Fruit fly (Drosophila melanogaster) whole organism, pupa: ENCODE results near the gene ZnT86D.
A peak's percentile ranks its signal among the peaks of the same experiment; 100 is the strongest.

Experiments
- CG10348 ChIP-seq: fragments of 200-800 bp; sonication (Bioruptor generic); IDR thresholded peaks from 2 replicates; pipeline ENCODE4 v1.3.6; 2022; ENCODE audit warnings: missing biosample characterization, missing genetic modification characterization
- CG12605 ChIP-seq: fragments of 200-800 bp; sonication (Bioruptor generic); IDR thresholded peaks from 2 replicates; pipeline ENCODE4 v1.3.6; 2022; ENCODE audit warnings: missing biosample characterization, missing genetic modification characterization
- CG13204 ChIP-seq: fragments of 200-800 bp; sonication (Bioruptor generic); optimal IDR thresholded peaks from 2 replicates; lab custom pipeline; 2018; ENCODE audit warnings: missing biosample characterization, mild to moderate bottlenecking, missing genetic modification characterization, moderate library complexity
- CG14655 ChIP-seq: fragments of 200-800 bp; sonication (Bioruptor generic); optimal IDR thresholded peaks from 3 replicates; lab custom pipeline; 2017; ENCODE audit warnings: mild to moderate bottlenecking, missing biosample characterization, missing genetic modification reagents, missing genetic modification characterization
- CG15710 ChIP-seq: fragments of 200-800 bp; sonication (Bioruptor generic); optimal IDR thresholded peaks from 2 replicates; lab custom pipeline; 2018; ENCODE audit warnings: missing biosample characterization, mild to moderate bottlenecking, missing genetic modification characterization, moderate library complexity
- CG17806 ChIP-seq: fragments of 200-800 bp; sonication (Bioruptor generic); optimal IDR thresholded peaks from 2 replicates; lab custom pipeline; 2018; ENCODE audit warnings: missing biosample characterization, mild to moderate bottlenecking, missing genetic modification characterization, moderate library complexity
- CG32121 ChIP-seq: fragments of 200-800 bp; sonication (Bioruptor generic); IDR thresholded peaks from 2 replicates; pipeline ENCODE4 v1.3.6; 2022; ENCODE audit warnings: missing biosample characterization, missing genetic modification characterization
- CG34367 ChIP-seq: fragments of 200-800 bp; sonication (Bioruptor generic); optimal IDR thresholded peaks from 2 replicates; lab custom pipeline; 2018; ENCODE audit warnings: missing biosample characterization, mild to moderate bottlenecking, missing genetic modification characterization
- CG4496 ChIP-seq: fragments of 200-800 bp; sonication (Bioruptor generic); IDR thresholded peaks from 3 replicates; pipeline ENCODE4 v1.3.6; 2022; ENCODE audit warnings: missing biosample characterization, missing genetic modification characterization
- CG8159 ChIP-seq: fragments of 200-800 bp; sonication (Bioruptor generic); optimal IDR thresholded peaks from 3 replicates; lab custom pipeline; 2018; ENCODE audit warnings: missing biosample characterization, mild to moderate bottlenecking, missing genetic modification characterization, moderate library complexity
- CG8301 ChIP-seq: fragments of 200-800 bp; sonication (Bioruptor generic); optimal IDR thresholded peaks from 2 replicates; lab custom pipeline; 2018; ENCODE audit warnings: missing biosample characterization, mild to moderate bottlenecking, missing genetic modification characterization
- CG9948 ChIP-seq: fragments of 200-800 bp; sonication (Bioruptor generic); optimal IDR thresholded peaks from 2 replicates; lab custom pipeline; 2018; ENCODE audit warnings: missing biosample characterization, mild to moderate bottlenecking, missing genetic modification characterization, moderate library complexity
- D1 ChIP-seq: fragments of 200-800 bp; sonication (Bioruptor generic); optimal IDR thresholded peaks from 2 replicates; lab custom pipeline; 2018; ENCODE audit warnings: missing biosample characterization, mild to moderate bottlenecking, missing genetic modification characterization, moderate library complexity
- EcR ChIP-seq: fragments of 200-800 bp; sonication (Bioruptor generic); optimal IDR thresholded peaks from 3 replicates; lab custom pipeline; 2019; ENCODE audit warnings: missing biosample characterization, missing genetic modification characterization, mild to moderate bottlenecking, moderate library complexity, missing genetic modification reagents
- Ets98B ChIP-seq: fragments of 200-800 bp; sonication (Bioruptor generic); IDR thresholded peaks from 2 replicates; pipeline ENCODE4 v1.3.6; 2022; ENCODE audit warnings: missing biosample characterization, missing genetic modification characterization
- Pif1A ChIP-seq: fragments of 200-800 bp; sonication (Bioruptor generic); optimal IDR thresholded peaks from 3 replicates; lab custom pipeline; 2016; ENCODE audit warnings: missing biosample characterization, missing genetic modification characterization
- Pif1B ChIP-seq: fragments of 200-800 bp; sonication (Bioruptor generic); optimal IDR thresholded peaks from 3 replicates; lab custom pipeline; 2016; ENCODE audit warnings: missing biosample characterization, missing genetic modification characterization
- Snoo ChIP-seq: fragments of 200-800 bp; sonication (Bioruptor generic); optimal IDR thresholded peaks from 3 replicates; lab custom pipeline; 2017; ENCODE audit warnings: missing biosample characterization, mild to moderate bottlenecking, missing genetic modification characterization, inconsistent platforms
- fd96Ca ChIP-seq: fragments of 200-800 bp; sonication (Bioruptor generic); IDR thresholded peaks from 3 replicates; pipeline ENCODE4 v1.3.6; 2022; ENCODE audit warnings: missing biosample characterization, missing genetic modification characterization
- gl ChIP-seq: fragments of 200-800 bp; sonication (Bioruptor generic); optimal IDR thresholded peaks from 2 replicates; lab custom pipeline; 2018; ENCODE audit warnings: missing biosample characterization, mild to moderate bottlenecking, missing genetic modification characterization
- rn ChIP-seq: fragments of 200-800 bp; sonication (Bioruptor generic); IDR thresholded peaks from 2 replicates; pipeline ENCODE4 v1.3.6; 2022; ENCODE audit warnings: missing biosample characterization, missing genetic modification characterization

ZnT86D gene

DNA sequence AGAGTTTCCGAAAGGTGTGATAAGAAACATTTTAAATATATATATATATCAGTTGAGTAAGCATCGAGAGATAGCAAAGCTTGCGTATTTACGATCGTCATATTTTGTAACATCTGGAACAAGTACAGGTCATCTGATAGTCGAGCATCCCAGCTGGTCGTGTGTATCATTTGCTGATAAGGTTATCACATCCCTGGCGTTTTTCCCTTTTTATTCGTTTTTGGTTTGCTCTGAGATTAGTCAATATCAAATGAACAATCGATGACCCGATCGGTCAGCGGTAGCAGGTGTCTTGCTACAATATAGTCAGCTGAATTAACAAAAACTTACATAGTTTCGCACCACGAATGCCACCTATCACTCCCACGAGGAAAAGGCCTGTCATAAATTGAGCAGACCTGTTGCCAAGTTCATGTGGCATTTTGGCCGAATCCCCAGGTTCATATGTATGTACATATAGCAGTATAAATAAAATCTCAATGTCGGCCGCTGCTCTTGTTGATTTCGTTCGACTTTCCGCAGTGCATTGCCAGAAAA, 13.4 kb downstream of the ZnT86D start:
- no peak for TF ChIP-seq CG12605 (GFP tag; lab: Robert Waterston, UW)
- TF ChIP-seq fd96Ca (GFP tag; lab: Robert Waterston, UW) = peak; percentile 71; the same call in 2 of the 3 replicates
- peak; percentile 62 for TF ChIP-seq Snoo
- TF ChIP-seq EcR = no peak
- peak; percentile 49 for TF ChIP-seq CG15710 (tag; lab: Kevin White, UChicago)
- peak; percentile 67 for TF ChIP-seq CG32121 (GFP tag; lab: Robert Waterston, UW)
- no peak for TF ChIP-seq D1 (tag; lab: Kevin White, UChicago)
- TF ChIP-seq Pif1B (GFP tag; lab: Kevin White, UChicago) = peak; percentile 80
- TF ChIP-seq CG14655 (GFP tag; lab: Kevin White, UChicago) = peak; percentile 67
- TF ChIP-seq CG34367 = peak; percentile 24
- no peak for TF ChIP-seq rn (GFP tag; lab: Robert Waterston, UW)
- peak; percentile 50 for TF ChIP-seq CG9948 (tag; lab: Kevin White, UChicago)
- peak; percentile 67 for TF ChIP-seq CG8159 (tag; lab: Kevin White, UChicago)
- peak; percentile 81 for TF ChIP-seq Pif1A (GFP tag; lab: Kevin White, UChicago)
- TF ChIP-seq Ets98B (GFP tag; lab: Robert Waterston, UW) = peak; percentile 57; the same call in 1 of the 2 replicates
- no peak for TF ChIP-seq gl (tag; lab: Kevin White, UChicago)
- no peak for TF ChIP-seq CG10348
- peak; percentile 57 for TF ChIP-seq CG8301
- TF ChIP-seq CG17806 = peak; percentile 64
- TF ChIP-seq CG4496 (GFP tag; lab: Robert Waterston, UW) = peak; percentile 65; the same call in 2 of the 3 replicates
- TF ChIP-seq CG13204 = no peak

DNA sequence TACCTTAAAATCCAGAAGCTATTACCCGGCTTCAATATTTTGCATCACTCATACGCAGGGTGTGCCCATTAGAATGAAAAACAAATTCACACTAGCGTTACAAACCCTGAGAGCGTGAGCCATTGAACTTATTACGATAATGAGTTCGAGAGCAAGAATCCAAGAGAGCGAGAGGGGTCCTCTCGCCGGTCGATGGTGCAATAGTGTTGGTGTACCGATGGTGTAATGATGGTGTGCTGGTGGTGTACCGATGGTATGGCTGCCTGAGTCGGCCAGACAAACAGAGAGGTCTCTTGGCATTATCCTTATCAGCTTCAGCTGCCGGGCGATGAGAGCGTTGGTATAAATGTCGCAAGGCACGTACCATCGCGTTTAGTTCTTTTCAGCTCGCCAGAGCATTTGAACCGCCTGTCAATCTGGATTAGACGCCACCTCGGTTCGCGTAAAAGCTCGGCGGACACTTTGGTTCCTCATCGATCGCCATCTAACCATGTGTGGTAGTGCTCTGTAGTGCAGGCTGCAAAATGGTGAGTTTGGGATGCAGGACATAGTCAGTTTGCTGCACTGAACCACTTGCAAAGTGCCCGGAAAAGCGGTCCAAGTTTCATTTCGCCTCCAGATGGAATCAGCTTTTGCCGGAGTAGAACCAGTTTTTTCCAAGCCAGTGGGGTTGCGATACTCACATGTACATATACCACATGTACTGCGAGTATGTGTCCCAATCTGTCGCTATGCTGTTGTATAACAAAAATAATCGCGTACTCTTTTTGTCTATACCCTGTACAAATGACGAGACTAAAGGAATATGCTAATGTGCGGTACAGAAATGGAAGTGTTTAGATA, 14.1 kb downstream of the ZnT86D start:
- TF ChIP-seq Pif1A (GFP tag; lab: Kevin White, UChicago) = no peak
- no peak for TF ChIP-seq CG32121 (GFP tag; lab: Robert Waterston, UW)
- no peak for TF ChIP-seq CG8301
- TF ChIP-seq D1 (tag; lab: Kevin White, UChicago) = no peak
- TF ChIP-seq EcR = peak; percentile 94
- no peak for TF ChIP-seq CG10348

DNA sequence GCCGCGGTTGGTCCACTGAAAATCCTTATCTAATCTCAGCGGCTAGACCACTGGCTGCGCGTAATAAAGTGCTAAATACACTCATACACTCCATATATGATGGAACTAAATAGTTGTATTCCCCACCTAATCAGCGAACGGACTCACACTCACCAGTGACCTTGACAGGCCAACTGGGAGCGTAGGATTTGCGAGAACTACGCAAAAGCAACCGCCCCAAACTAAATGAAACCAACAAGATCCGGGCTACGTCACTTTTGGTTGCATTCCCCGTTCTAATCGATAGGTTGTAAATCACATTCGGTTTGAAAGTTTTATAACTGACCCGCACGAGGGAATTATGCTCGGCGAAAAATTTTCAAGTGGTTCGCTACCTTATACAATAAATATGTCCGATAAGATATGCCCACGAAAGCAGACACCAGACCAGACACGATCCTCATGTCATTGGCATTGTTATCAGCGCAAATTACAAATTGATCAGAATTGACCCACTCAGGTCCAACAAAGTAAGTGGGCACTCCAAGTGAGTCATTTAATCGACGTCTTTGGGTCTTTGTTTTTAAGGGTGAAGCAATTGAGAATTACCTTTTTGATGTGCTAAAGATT, 15.0 kb downstream of the ZnT86D start:
- no peak for TF ChIP-seq gl (tag; lab: Kevin White, UChicago)
- peak; percentile 29 for TF ChIP-seq Snoo

DNA sequence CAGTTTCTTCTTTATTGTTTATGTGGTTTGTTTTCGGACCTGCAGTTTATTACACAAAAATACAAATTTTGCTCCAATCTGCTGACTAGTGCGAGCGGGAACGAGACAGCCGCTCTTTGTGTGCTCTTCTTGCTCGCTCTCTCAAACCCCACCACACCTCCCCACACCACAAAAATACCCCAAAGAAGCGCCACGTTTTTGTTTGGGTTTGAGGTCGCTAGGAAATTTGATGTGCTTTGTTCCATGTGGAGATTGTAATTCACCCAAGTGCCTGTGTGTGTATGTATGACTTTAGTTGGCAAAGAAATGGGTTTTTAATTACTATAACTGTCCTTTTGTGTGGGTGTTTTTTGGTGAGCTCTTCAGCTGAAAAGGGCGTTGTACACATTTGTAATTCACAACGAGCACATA, 16.3 kb downstream of the ZnT86D start:
- TF ChIP-seq CG4496 (GFP tag; lab: Robert Waterston, UW) (0 out of 3 replicates have a peak, but pooled peaks have one; percentile 11), CG17806 (no peak), fd96Ca (GFP tag; lab: Robert Waterston, UW) (peak; percentile 47; the same call in 1 of the 3 replicates), CG32121 (GFP tag; lab: Robert Waterston, UW) (0 out of 2 replicates have a peak, but pooled peaks have one; percentile 14), EcR (no peak), CG12605 (GFP tag; lab: Robert Waterston, UW) (0 out of 2 replicates have a peak, but pooled peaks have one; percentile 35)

DNA sequence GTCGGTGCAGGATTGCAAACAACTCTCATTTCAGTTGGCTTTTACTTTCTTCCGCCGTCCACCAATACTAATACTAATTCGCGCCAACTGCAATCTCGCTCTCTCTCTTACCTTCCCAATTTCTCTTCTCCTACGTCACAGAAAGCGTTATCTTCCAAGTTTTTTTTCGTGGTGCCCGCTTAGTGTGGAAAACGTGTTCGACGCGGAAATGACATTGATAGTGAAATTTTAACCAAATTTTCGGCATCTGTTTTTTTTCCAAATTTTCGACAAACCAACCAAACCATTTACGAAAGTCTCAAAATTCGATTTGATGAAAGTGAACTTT, 17.0 kb downstream of the ZnT86D start, which contains the start of gene cu:
Gene cu, plus strand, starts transcription at position 204 of the 328 bp plus-strand sequence.
- TF ChIP-seq CG9948 (tag; lab: Kevin White, UChicago) = no peak
- peak; percentile 93 for TF ChIP-seq fd96Ca (GFP tag; lab: Robert Waterston, UW)
- TF ChIP-seq CG14655 (GFP tag; lab: Kevin White, UChicago) = no peak
- no peak for TF ChIP-seq CG12605 (GFP tag; lab: Robert Waterston, UW)
- TF ChIP-seq CG15710 (tag; lab: Kevin White, UChicago) = no peak
- TF ChIP-seq CG34367 = no peak
- no peak for TF ChIP-seq CG10348

DNA sequence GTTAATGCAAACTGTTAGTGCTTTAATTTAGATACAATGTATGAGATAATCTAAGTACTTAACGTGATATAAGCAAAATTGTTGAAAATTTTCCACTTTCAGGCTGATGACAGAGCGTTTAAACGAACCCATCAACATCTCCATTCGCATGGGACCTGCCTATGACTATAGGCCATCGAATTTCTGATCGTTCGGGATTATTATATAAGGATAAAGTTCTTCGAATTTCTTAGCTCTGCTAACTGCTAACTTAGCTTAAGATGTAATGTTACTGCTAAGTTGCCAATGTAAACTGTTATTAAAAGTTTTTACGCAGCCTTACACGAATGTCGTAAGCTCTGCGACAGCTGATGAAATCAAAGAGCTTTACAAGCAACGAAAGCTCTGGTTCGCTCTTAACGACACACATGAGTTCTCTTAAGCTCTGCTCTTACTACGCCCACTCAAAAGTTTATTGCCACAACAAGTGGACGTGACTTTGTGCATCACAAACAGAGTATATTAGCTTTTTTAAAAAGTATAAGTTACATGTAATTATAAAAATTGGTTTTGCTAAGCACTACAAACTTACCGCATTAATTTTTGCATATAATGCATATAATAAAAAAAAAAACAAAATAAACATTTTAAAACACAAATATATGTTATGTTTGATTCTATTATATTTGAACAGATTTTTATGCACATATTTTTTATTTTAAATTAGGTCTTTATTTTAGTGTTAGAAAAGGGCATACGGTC, 17.5 kb downstream of the ZnT86D start:
- peak; percentile 95 for TF ChIP-seq Ets98B (GFP tag; lab: Robert Waterston, UW)
- TF ChIP-seq CG4496 (GFP tag; lab: Robert Waterston, UW) = peak; percentile 97
- peak; percentile 100 for TF ChIP-seq CG9948 (tag; lab: Kevin White, UChicago)
- peak; percentile 99 for TF ChIP-seq CG15710 (tag; lab: Kevin White, UChicago)
- no peak for TF ChIP-seq fd96Ca (GFP tag; lab: Robert Waterston, UW)
- TF ChIP-seq CG32121 (GFP tag; lab: Robert Waterston, UW) = peak; percentile 99
- peak; percentile 99 for TF ChIP-seq Snoo
- peak; percentile 99 for TF ChIP-seq D1 (tag; lab: Kevin White, UChicago)
- peak; percentile 99 for TF ChIP-seq CG8159 (tag; lab: Kevin White, UChicago)
- peak; percentile 100 for TF ChIP-seq CG14655 (GFP tag; lab: Kevin White, UChicago)
- TF ChIP-seq CG17806 = peak; percentile 98
- peak; percentile 93 for TF ChIP-seq Pif1B (GFP tag; lab: Kevin White, UChicago)
- peak; percentile 44 for TF ChIP-seq Pif1A (GFP tag; lab: Kevin White, UChicago)
- peak; percentile 96 for TF ChIP-seq CG34367
- peak; percentile 86 for TF ChIP-seq CG13204
- peak; percentile 97 for TF ChIP-seq CG10348
- TF ChIP-seq CG8301 = peak; percentile 99
- TF ChIP-seq CG12605 (GFP tag; lab: Robert Waterston, UW) = peak; percentile 94
- peak; percentile 97 for TF ChIP-seq EcR
- TF ChIP-seq gl (tag; lab: Kevin White, UChicago) = peak; percentile 89
- peak; percentile 97 for TF ChIP-seq rn (GFP tag; lab: Robert Waterston, UW)
- TF ChIP-seq, all 21 proteins: peak for 20
